Worm (Caenorhabditis elegans) whole organism, L2 larva: ENCODE measurements around the gene pph-4.2.
A peak's percentile ranks its signal among the peaks of the same experiment; 100 is the strongest.

Source experiments
- R02D3.7 ChIP-seq: fragments of 150-350 bp; optimal IDR thresholded peaks from 2 replicates; lab custom pipeline; 2014; ENCODE audit warnings: missing biosample characterization, missing genetic modification characterization
- Y55F3AM.14 ChIP-seq: fragments of 200-800 bp; sonication (Bioruptor generic); optimal IDR thresholded peaks from 2 replicates; lab custom pipeline; 2018; ENCODE audit warnings: mild to moderate bottlenecking, missing genetic modification characterization, missing compliant biosample characterization
- ZK546.5 ChIP-seq: sonication (generic microtip); optimal IDR thresholded peaks from 2 replicates; lab custom pipeline; 2017; ENCODE audit warnings: missing biosample characterization, missing genetic modification characterization
- aly-2 ChIP-seq: fragments of 150-350 bp; optimal IDR thresholded peaks from 2 replicates; lab custom pipeline; 2014; ENCODE audit warnings: missing biosample characterization, missing genetic modification characterization
- ama-1 ChIP-seq: fragments of 150-350 bp; optimal IDR thresholded peaks from 2 replicates; lab custom pipeline; 2018; ENCODE audit warnings: inconsistent platforms
- blmp-1 ChIP-seq: sonication (generic microtip); optimal IDR thresholded peaks from 2 replicates; lab custom pipeline; 2017; ENCODE audit warnings: missing genetic modification characterization, mild to moderate bottlenecking, missing compliant biosample characterization, antibody characterized with exemption, moderate library complexity; ENCODE audit not compliant: insufficient read depth
- ceh-16 ChIP-seq: fragments of 150-350 bp; optimal IDR thresholded peaks from 2 replicates; lab custom pipeline; 2014; ENCODE audit warnings: missing biosample characterization, missing genetic modification characterization
- crh-2 ChIP-seq: sonication (generic microtip); optimal IDR thresholded peaks from 2 replicates; lab custom pipeline; 2017; ENCODE audit warnings: missing biosample characterization, missing genetic modification characterization
- dmd-4 ChIP-seq: sonication (generic microtip); optimal IDR thresholded peaks from 2 replicates; lab custom pipeline; 2017; ENCODE audit warnings: missing biosample characterization, missing genetic modification characterization
- egl-27 ChIP-seq: sonication (generic microtip); optimal IDR thresholded peaks from 3 replicates; lab custom pipeline; 2017; ENCODE audit warnings: missing biosample characterization, missing genetic modification reagents, missing genetic modification characterization
- elt-1 ChIP-seq: fragments of 150-350 bp; optimal IDR thresholded peaks from 2 replicates; lab custom pipeline; 2014; ENCODE audit warnings: missing biosample characterization, missing genetic modification characterization
- elt-3 ChIP-seq: sonication (generic microtip); optimal IDR thresholded peaks from 2 replicates; lab custom pipeline; 2017; ENCODE audit warnings: missing biosample characterization, missing genetic modification characterization
- fos-1 ChIP-seq: fragments of 150-350 bp; optimal IDR thresholded peaks from 2 replicates; lab custom pipeline; 2014; ENCODE audit warnings: missing biosample characterization, missing genetic modification characterization
- gmeb-1 ChIP-seq: fragments of 150-350 bp; optimal IDR thresholded peaks from 2 replicates; lab custom pipeline; 2014; ENCODE audit warnings: missing biosample characterization, missing genetic modification characterization
- lin-11 ChIP-seq: fragments of 150-350 bp; sonication (generic microtip); optimal IDR thresholded peaks from 2 replicates; lab custom pipeline; 2014; ENCODE audit warnings: missing biosample characterization, missing genetic modification characterization, inconsistent platforms, mixed read lengths
- lin-39 ChIP-seq: fragments of 150-350 bp; optimal IDR thresholded peaks from 2 replicates; lab custom pipeline; 2014; ENCODE audit warnings: missing biosample characterization, missing genetic modification reagents, missing genetic modification characterization
- lsy-2 ChIP-seq, 2 experiments: fragments of 150-350 bp in 1 of 2; sonication (generic microtip) in 1 of 2; optimal IDR thresholded peaks; 2 replicates each; lab custom pipeline; 2014 to 2017; ENCODE audit warnings: missing biosample characterization in 2 of 2, missing genetic modification characterization in 2 of 2
- mab-5 ChIP-seq: fragments of 150-350 bp; optimal IDR thresholded peaks from 2 replicates; lab custom pipeline; 2014; ENCODE audit warnings: missing biosample characterization, missing genetic modification characterization
- mbf-1 ChIP-seq: sonication (generic microtip); optimal IDR thresholded peaks from 2 replicates; lab custom pipeline; 2017; ENCODE audit warnings: missing biosample characterization, missing genetic modification characterization
- mdl-1 ChIP-seq, 2 experiments: fragments of 150-350 bp in 1 of 2; sonication (generic microtip) in 1 of 2; optimal IDR thresholded peaks; 2 replicates each; lab custom pipeline; 2017; ENCODE audit warnings: missing biosample characterization in 2 of 2, missing genetic modification characterization in 2 of 2
- nhr-10 ChIP-seq: sonication (generic microtip); optimal IDR thresholded peaks from 2 replicates; lab custom pipeline; 2017; ENCODE audit warnings: missing biosample characterization, missing genetic modification characterization
- nhr-12 ChIP-seq: fragments of 150-350 bp; optimal IDR thresholded peaks from 2 replicates; lab custom pipeline; 2014; ENCODE audit warnings: missing biosample characterization, missing genetic modification characterization
- nhr-129 ChIP-seq: fragments of 150-350 bp; optimal IDR thresholded peaks from 2 replicates; lab custom pipeline; 2014; ENCODE audit warnings: missing biosample characterization, missing genetic modification characterization
- nhr-21 ChIP-seq: fragments of 150-350 bp; optimal IDR thresholded peaks from 2 replicates; lab custom pipeline; 2014; ENCODE audit warnings: missing biosample characterization, missing genetic modification characterization
- nhr-23 ChIP-seq: fragments of 150-350 bp; optimal IDR thresholded peaks from 2 replicates; lab custom pipeline; 2014; ENCODE audit warnings: missing biosample characterization, missing genetic modification reagents, missing genetic modification characterization
- nhr-237 ChIP-seq: fragments of 150-350 bp; optimal IDR thresholded peaks from 2 replicates; lab custom pipeline; 2014; ENCODE audit warnings: missing biosample characterization, missing genetic modification characterization
- nhr-77 ChIP-seq: fragments of 150-350 bp; optimal IDR thresholded peaks from 2 replicates; lab custom pipeline; 2014; ENCODE audit warnings: missing biosample characterization, missing genetic modification characterization
- sem-4 ChIP-seq: fragments of 150-350 bp; optimal IDR thresholded peaks from 2 replicates; lab custom pipeline; 2014; ENCODE audit warnings: missing biosample characterization, missing genetic modification reagents, missing genetic modification characterization
- skn-1 ChIP-seq: sonication (generic microtip); optimal IDR thresholded peaks from 2 replicates; lab custom pipeline; 2017; ENCODE audit warnings: missing biosample characterization, missing genetic modification characterization
- sma-3 ChIP-seq: sonication (generic microtip); optimal IDR thresholded peaks from 2 replicates; lab custom pipeline; 2016; ENCODE audit warnings: missing genetic modification reagents, missing genetic modification characterization, missing compliant biosample characterization
- sma-9 ChIP-seq, 2 experiments: fragments of 150-350 bp in 1 of 2; sonication (generic microtip) in 1 of 2; optimal IDR thresholded peaks; 2 replicates each; lab custom pipeline; 2014 to 2016; ENCODE audit warnings: missing genetic modification characterization in 2 of 2, mild to moderate bottlenecking in 1 of 2, missing biosample characterization in 1 of 2, missing compliant biosample characterization in 1 of 2, missing genetic modification reagents in 1 of 2, moderate library complexity in 1 of 2
- snpc-4 ChIP-seq: fragments of 150-350 bp; optimal IDR thresholded peaks from 2 replicates; lab custom pipeline; 2014; ENCODE audit warnings: missing biosample characterization, missing genetic modification characterization
- unc-55 ChIP-seq: fragments of 150-350 bp; sonication (generic microtip); optimal IDR thresholded peaks from 3 replicates; lab custom pipeline; 2014; ENCODE audit warnings: missing biosample characterization, missing genetic modification reagents, missing genetic modification characterization
- unc-62 ChIP-seq: fragments of 150-350 bp; optimal IDR thresholded peaks from 2 replicates; lab custom pipeline; 2014; ENCODE audit warnings: missing biosample characterization, missing genetic modification reagents, missing genetic modification characterization
- zag-1 ChIP-seq: fragments of 150-350 bp; optimal IDR thresholded peaks from 2 replicates; lab custom pipeline; 2014; ENCODE audit warnings: missing biosample characterization, missing genetic modification characterization
- ztf-11 ChIP-seq: sonication (generic microtip); optimal IDR thresholded peaks from 2 replicates; lab custom pipeline; 2017; ENCODE audit warnings: missing biosample characterization, missing genetic modification characterization
- ztf-4 ChIP-seq: fragments of 150-350 bp; optimal IDR thresholded peaks from 2 replicates; lab custom pipeline; 2014; ENCODE audit warnings: missing biosample characterization, missing genetic modification characterization

pph-4.2 gene

DNA sequence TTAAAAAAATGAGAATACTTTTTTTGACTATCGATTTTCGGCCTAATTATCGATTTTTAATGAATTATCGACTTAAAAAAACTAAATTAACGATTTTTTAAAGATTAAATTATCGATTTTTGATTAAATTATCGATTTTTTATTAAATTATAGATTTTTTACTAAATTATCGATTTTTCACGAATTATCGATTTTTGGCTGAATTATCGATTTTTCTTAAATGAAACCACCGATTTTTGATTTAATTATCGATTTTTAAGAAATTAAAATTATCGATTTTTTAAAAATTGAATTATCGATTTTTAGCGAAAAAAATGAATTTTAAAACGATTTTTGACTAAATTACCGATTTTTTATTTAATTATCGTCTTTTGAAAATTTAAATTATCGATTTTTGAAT, 34.6 kb upstream of the pph-4.2 start:
- TF ChIP-seq snpc-4 (no peak), sem-4 (no peak), nhr-12 (tag; lab: Kevin White, UChicago) (no peak), R02D3.7 (tag; lab: Kevin White, UChicago) (no peak), elt-3 (tag; lab: Kevin White, UChicago) (no peak), fos-1 (tag; lab: Kevin White, UChicago) (no peak), mdl-1 (tag; optimal IDR thresholded peaks at IDR 0.05; lab: Kevin White, UChicago) (no peak), skn-1 (tag; lab: Kevin White, UChicago) (no peak), nhr-10 (no peak), zag-1 (tag; lab: Kevin White, UChicago) (no peak), ceh-16 (tag; lab: Kevin White, UChicago) (no peak), unc-62 (GFP tag; lab: Kevin White, UChicago) (no peak), ztf-4 (tag; lab: Kevin White, UChicago) (no peak), sma-9 (GFP tag; optimal IDR thresholded peaks at IDR 0.05; lab: Kevin White, UChicago) (no peak), sma-9 (tag; optimal IDR thresholded peaks at IDR 0.05; lab: Kevin White, UChicago) (no peak), nhr-237 (no peak), nhr-77 (no peak)
- TF ChIP-seq, all 48 proteins: peak for 0

DNA sequence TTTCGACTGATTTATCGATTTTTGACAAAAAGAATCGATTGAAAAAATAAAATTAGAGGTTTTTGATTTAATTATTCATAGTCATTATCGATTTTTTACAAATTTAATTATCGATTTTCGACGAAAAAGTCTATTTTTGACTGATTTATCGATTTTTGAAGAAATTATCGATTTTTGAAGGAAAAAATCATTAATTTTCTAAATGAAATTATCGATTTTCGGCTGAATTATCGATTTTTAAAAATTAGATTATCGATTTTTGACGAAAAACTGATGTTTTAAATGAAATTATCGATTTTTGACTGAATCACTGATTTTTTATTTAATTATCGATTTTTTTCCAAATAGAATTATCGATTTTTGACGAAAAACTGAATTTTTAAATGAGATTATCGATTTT, 34.0 kb upstream of the pph-4.2 start:
- no peak for TF ChIP-seq ztf-11
- TF ChIP-seq ztf-4 (tag; lab: Kevin White, UChicago): no peak
- TF ChIP-seq R02D3.7 (tag; lab: Kevin White, UChicago): no peak
- no peak for TF ChIP-seq ama-1 (lab: Kevin White, UChicago)
- no peak for TF ChIP-seq egl-27
- TF ChIP-seq dmd-4 (tag; lab: Kevin White, UChicago): no peak
- no peak for TF ChIP-seq nhr-12 (tag; lab: Kevin White, UChicago)
- no peak for TF ChIP-seq elt-1 (tag; lab: Kevin White, UChicago)
- TF ChIP-seq mbf-1 (tag; lab: Kevin White, UChicago): no peak
- TF ChIP-seq nhr-237: no peak
- TF ChIP-seq mab-5 (tag; lab: Kevin White, UChicago): no peak

- TF ChIP-seq sem-4 (no peak), gmeb-1 (tag; lab: Kevin White, UChicago) (no peak), ama-1 (lab: Kevin White, UChicago) (no peak), unc-55 (GFP tag; lab: Kevin White, UChicago) (no peak), aly-2 (tag; lab: Kevin White, UChicago) (no peak), elt-1 (tag; lab: Kevin White, UChicago) (no peak), elt-3 (tag; lab: Kevin White, UChicago) (no peak), blmp-1 (no peak)
- TF ChIP-seq, all 48 proteins: peak for 0
Measured at ce11 chrIII:12410304-12410703, 33.3 kb upstream of the pph-4.2 start.

DNA sequence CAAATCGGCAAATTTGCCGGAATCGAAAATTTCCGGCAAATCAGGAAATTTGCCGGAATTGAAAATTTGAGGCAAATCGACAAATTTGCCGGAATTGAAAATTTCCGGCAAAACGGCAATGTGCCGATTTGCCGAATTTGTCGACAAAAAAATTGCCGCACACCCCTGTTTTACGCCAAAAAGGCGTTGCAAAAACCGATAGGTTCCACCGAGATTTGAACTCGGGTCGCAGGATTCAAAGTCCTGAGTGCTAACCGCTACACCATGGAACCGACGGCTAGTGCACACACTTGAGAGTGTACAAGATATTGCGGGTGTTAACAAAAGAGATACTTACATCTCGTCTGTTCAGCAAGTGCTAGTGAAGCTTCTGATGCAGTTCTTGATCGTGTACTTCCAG, 22.7 kb upstream of the pph-4.2 start:
- TF ChIP-seq lin-39 (tag; lab: Kevin White, UChicago): no peak
- peak in 1 of 2 experiments; percentile 12 for TF ChIP-seq lsy-2 (tag; optimal IDR thresholded peaks at IDR 0.05; lab: Kevin White, UChicago)
- peak; percentile 59 for TF ChIP-seq nhr-129 (tag; lab: Kevin White, UChicago)
- peak; percentile 6 for TF ChIP-seq unc-55 (GFP tag; lab: Kevin White, UChicago)
- no peak for TF ChIP-seq ztf-11
- peak; percentile 2 for TF ChIP-seq sma-3 (GFP tag; lab: Kevin White, UChicago)
- TF ChIP-seq Y55F3AM.14 (GFP tag; lab: Kevin White, UChicago): no peak
- TF ChIP-seq elt-3 (tag; lab: Kevin White, UChicago): no peak
- no peak for TF ChIP-seq nhr-10
- TF ChIP-seq nhr-23 (tag; lab: Kevin White, UChicago): no peak
- no peak for TF ChIP-seq R02D3.7 (tag; lab: Kevin White, UChicago)

ce11 chrIII:12398468-12398867, 21.4 kb upstream of the pph-4.2 start:
- TF ChIP-seq blmp-1 (no peak), crh-2 (tag; lab: Kevin White, UChicago) (no peak), ZK546.5 (tag; lab: Kevin White, UChicago) (no peak), fos-1 (tag; lab: Kevin White, UChicago) (no peak), nhr-129 (tag; lab: Kevin White, UChicago) (no peak), zag-1 (tag; lab: Kevin White, UChicago) (no peak), snpc-4 (no peak), R02D3.7 (tag; lab: Kevin White, UChicago) (no peak), nhr-21 (tag; lab: Kevin White, UChicago) (no peak), sma-3 (GFP tag; lab: Kevin White, UChicago) (no peak), lsy-2 (tag; optimal IDR thresholded peaks at IDR 0.05; lab: Kevin White, UChicago) (no peak), aly-2 (tag; lab: Kevin White, UChicago) (no peak), gmeb-1 (tag; lab: Kevin White, UChicago) (no peak), nhr-12 (tag; lab: Kevin White, UChicago) (no peak), lin-11 (tag; lab: Kevin White, UChicago) (no peak)
